Fruit fly (Drosophila melanogaster) whole organism, embryonic: ENCODE measurements around the gene trx.

Experiments
- ATbp ChIP-seq: fragments of 200-800 bp; sonication (Bioruptor generic); optimal IDR thresholded peaks from 2 replicates; lab custom pipeline; 2017; ENCODE audit warnings: missing biosample characterization, mild to moderate bottlenecking, missing genetic modification characterization, missing genetic modification reagents
- Blimp-1 ChIP-seq: fragments of 200-800 bp; sonication (Bioruptor generic); optimal IDR thresholded peaks from 3 replicates; lab custom pipeline; 2018; ENCODE audit warnings: missing biosample characterization, missing genetic modification characterization, mild to moderate bottlenecking, moderate library complexity, missing genetic modification reagents
- CG11504 ChIP-seq: fragments of 200-800 bp; sonication (Bioruptor generic); optimal IDR thresholded peaks from 3 replicates; lab custom pipeline; 2019; ENCODE audit warnings: missing biosample characterization, mild to moderate bottlenecking, missing genetic modification characterization, moderate library complexity
- CG1233 ChIP-seq: fragments of 200-800 bp; sonication (Bioruptor generic); optimal IDR thresholded peaks from 4 replicates; lab custom pipeline; 2018; ENCODE audit warnings: missing biosample characterization, mild to moderate bottlenecking, missing genetic modification characterization
- CG1603 ChIP-seq: fragments of 200-800 bp; sonication (Bioruptor generic); optimal IDR thresholded peaks from 2 replicates; lab custom pipeline; 2019; ENCODE audit warnings: missing biosample characterization, mild to moderate bottlenecking, missing genetic modification characterization, moderate library complexity
- CG16863 ChIP-seq: fragments of 200-800 bp; sonication (Bioruptor generic); optimal IDR thresholded peaks from 3 replicates; lab custom pipeline; 2016; ENCODE audit warnings: missing biosample characterization, missing genetic modification characterization
- CG17186 ChIP-seq: fragments of 200-800 bp; sonication (Bioruptor generic); optimal IDR thresholded peaks from 3 replicates; lab custom pipeline; 2017; ENCODE audit warnings: missing biosample characterization, missing genetic modification reagents, missing genetic modification characterization
- CG17802 ChIP-seq: fragments of 200-800 bp; sonication (Bioruptor generic); optimal IDR thresholded peaks from 2 replicates; lab custom pipeline; 2018; ENCODE audit warnings: missing biosample characterization, mild to moderate bottlenecking, missing genetic modification characterization, moderate library complexity
- CG33213 ChIP-seq: fragments of 200-800 bp; sonication (Bioruptor generic); optimal IDR thresholded peaks from 3 replicates; lab custom pipeline; 2016; ENCODE audit warnings: missing biosample characterization, missing genetic modification characterization
- CG6813 ChIP-seq: fragments of 200-800 bp; sonication (Bioruptor generic); optimal IDR thresholded peaks from 2 replicates; lab custom pipeline; 2017; ENCODE audit warnings: missing biosample characterization, missing genetic modification characterization, mild to moderate bottlenecking, moderate library complexity, missing genetic modification reagents
- CG6854 ChIP-seq: fragments of 200-800 bp; sonication (Bioruptor generic); optimal IDR thresholded peaks from 3 replicates; lab custom pipeline; 2017; ENCODE audit warnings: missing biosample characterization, mild to moderate bottlenecking, missing genetic modification characterization
- CG7839 ChIP-seq: fragments of 200-800 bp; sonication (Bioruptor generic); optimal IDR thresholded peaks from 3 replicates; lab custom pipeline; 2018; ENCODE audit warnings: missing biosample characterization, mild to moderate bottlenecking, missing genetic modification characterization, moderate library complexity
- CG8281 ChIP-seq: fragments of 200-800 bp; sonication (Bioruptor generic); optimal IDR thresholded peaks from 2 replicates; lab custom pipeline; 2018; ENCODE audit warnings: missing biosample characterization, mild to moderate bottlenecking, missing genetic modification characterization, moderate library complexity
- CG8388 ChIP-seq: fragments of 200-800 bp; sonication (Bioruptor generic); optimal IDR thresholded peaks from 2 replicates; lab custom pipeline; 2019; ENCODE audit warnings: missing biosample characterization, mild to moderate bottlenecking, missing genetic modification characterization, moderate library complexity
- CG9609 ChIP-seq: fragments of 200-800 bp; sonication (Bioruptor generic); optimal IDR thresholded peaks from 3 replicates; lab custom pipeline; 2016; ENCODE audit warnings: missing biosample characterization, missing genetic modification characterization
- Dbx ChIP-seq: fragments of 200-800 bp; sonication (Bioruptor generic); IDR thresholded peaks from 3 replicates; pipeline ENCODE4 v1.3.6; 2022; ENCODE audit warnings: missing biosample characterization, missing genetic modification characterization
- Ets65A ChIP-seq: fragments of 200-800 bp; sonication (Bioruptor generic); peaks from one replicate; lab custom pipeline; 2016; ENCODE audit warnings: missing biosample characterization, missing genetic modification characterization
- Fer1 ChIP-seq: fragments of 200-800 bp; sonication (Bioruptor generic); optimal IDR thresholded peaks from 2 replicates; lab custom pipeline; 2017; ENCODE audit warnings: missing biosample characterization, mild to moderate bottlenecking, missing genetic modification characterization
- HLH54F ChIP-seq: fragments of 200-800 bp; sonication (Bioruptor generic); optimal IDR thresholded peaks from 3 replicates; lab custom pipeline; 2016; ENCODE audit warnings: missing biosample characterization, missing genetic modification characterization
- HLHmδ ChIP-seq: fragments of 200-800 bp; sonication (Bioruptor generic); optimal IDR thresholded peaks from 2 replicates; lab custom pipeline; 2018; ENCODE audit warnings: missing biosample characterization, mild to moderate bottlenecking, missing genetic modification characterization, moderate library complexity
- Hand ChIP-seq: fragments of 200-800 bp; sonication (Bioruptor generic); optimal IDR thresholded peaks from 2 replicates; lab custom pipeline; 2017; ENCODE audit warnings: mild to moderate bottlenecking, missing biosample characterization, missing genetic modification reagents, missing genetic modification characterization
- MTF-1 ChIP-seq: fragments of 200-800 bp; sonication (Bioruptor generic); optimal IDR thresholded peaks from 2 replicates; lab custom pipeline; 2018; ENCODE audit warnings: missing biosample characterization, mild to moderate bottlenecking, missing genetic modification characterization, borderline replicate concordance
- Max ChIP-seq: fragments of 200-800 bp; sonication (Bioruptor generic); optimal IDR thresholded peaks from 2 replicates; lab custom pipeline; 2016; ENCODE audit warnings: missing biosample characterization, mild to moderate bottlenecking, missing genetic modification characterization
- Meics ChIP-seq: fragments of 200-800 bp; sonication (Bioruptor generic); optimal IDR thresholded peaks from 2 replicates; lab custom pipeline; 2017; ENCODE audit warnings: missing biosample characterization, mild to moderate bottlenecking, missing genetic modification characterization
- NFAT ChIP-seq: fragments of 200-800 bp; sonication (Bioruptor generic); IDR thresholded peaks from 2 replicates; pipeline ENCODE4 v1.3.6; 2022; ENCODE audit warnings: missing biosample characterization, missing genetic modification characterization
- Oli ChIP-seq: fragments of 200-800 bp; sonication (Bioruptor generic); optimal IDR thresholded peaks from 2 replicates; lab custom pipeline; 2018; ENCODE audit warnings: missing biosample characterization, mild to moderate bottlenecking, missing genetic modification characterization, moderate library complexity
- Poxn ChIP-seq: fragments of 200-800 bp; sonication (Bioruptor generic); IDR thresholded peaks from 2 replicates; pipeline ENCODE4 v1.3.6; 2022; ENCODE audit warnings: missing biosample characterization, missing genetic modification characterization
- Xbp1 ChIP-seq: fragments of 200-800 bp; sonication (Bioruptor generic); optimal IDR thresholded peaks from 3 replicates; lab custom pipeline; 2016; ENCODE audit warnings: missing biosample characterization, mild to moderate bottlenecking, missing genetic modification characterization
- amos ChIP-seq: fragments of 200-800 bp; sonication (Bioruptor generic); IDR thresholded peaks from 2 replicates; pipeline ENCODE4 v1.3.6; 2022; ENCODE audit warnings: missing biosample characterization, missing genetic modification characterization; ENCODE audit not compliant: partially characterized antibody
- bab2 ChIP-seq: fragments of 200-800 bp; sonication (Bioruptor generic); optimal IDR thresholded peaks from 2 replicates; lab custom pipeline; 2016; ENCODE audit warnings: missing biosample characterization, missing genetic modification characterization
- dmrt99B ChIP-seq: fragments of 200-800 bp; sonication (Bioruptor generic); optimal IDR thresholded peaks from 2 replicates; lab custom pipeline; 2018; ENCODE audit warnings: missing biosample characterization, mild to moderate bottlenecking, missing genetic modification characterization, moderate library complexity
- fd96Cb ChIP-seq: fragments of 200-800 bp; sonication (Bioruptor generic); optimal IDR thresholded peaks from 2 replicates; lab custom pipeline; 2018; ENCODE audit warnings: missing biosample characterization, mild to moderate bottlenecking, missing genetic modification characterization, moderate library complexity
- gem ChIP-seq: fragments of 200-800 bp; sonication (Bioruptor generic); optimal IDR thresholded peaks from 2 replicates; lab custom pipeline; 2019; ENCODE audit warnings: missing biosample characterization, mild to moderate bottlenecking, missing genetic modification characterization, moderate library complexity
- grau ChIP-seq: fragments of 200-800 bp; optimal IDR thresholded peaks from 3 replicates; lab custom pipeline; 2019; ENCODE audit warnings: missing biosample characterization, mild to moderate bottlenecking, missing genetic modification characterization, moderate library complexity
- gsb ChIP-seq: fragments of 200-800 bp; sonication (Bioruptor generic); IDR thresholded peaks from 2 replicates; pipeline ENCODE4 v1.3.6; 2022; ENCODE audit warnings: missing biosample characterization, missing genetic modification characterization
- inv ChIP-seq: fragments of 200-800 bp; sonication (Bioruptor generic); IDR thresholded peaks from 2 replicates; pipeline ENCODE4 v1.3.6; 2022; ENCODE audit warnings: missing biosample characterization, missing genetic modification characterization; ENCODE audit not compliant: partially characterized antibody
- lola ChIP-seq, 3 experiments: fragments of >200 bp in 2 of 3; fragments of 200-800 bp in 1 of 3; sonication (Bioruptor generic) in 1 of 3; optimal IDR thresholded peaks; 2 replicates each; lab custom pipeline; 2017 to 2019; ENCODE audit warnings: missing biosample characterization in 3 of 3, missing genetic modification characterization in 3 of 3, mild to moderate bottlenecking in 1 of 3, moderate library complexity in 1 of 3
- onecut ChIP-seq: fragments of 200-800 bp; sonication (Bioruptor generic); IDR thresholded peaks from 2 replicates; pipeline ENCODE4 v1.3.6; 2022; ENCODE audit warnings: missing biosample characterization, missing genetic modification characterization
- pum ChIP-seq: fragments of 200-800 bp; sonication (Bioruptor generic); optimal IDR thresholded peaks from 2 replicates; lab custom pipeline; 2016; ENCODE audit warnings: missing biosample characterization, missing genetic modification characterization
- sens ChIP-seq: fragments of 200-800 bp; sonication (Bioruptor generic); peaks from one replicate; lab custom pipeline; 2016; ENCODE audit warnings: missing biosample characterization, missing genetic modification characterization
- slp2 ChIP-seq: fragments of 200-800 bp; sonication (Bioruptor generic); optimal IDR thresholded peaks from 2 replicates; lab custom pipeline; 2016; ENCODE audit warnings: missing biosample characterization, missing genetic modification characterization
- tio ChIP-seq: fragments of 200-800 bp; sonication (Bioruptor generic); optimal IDR thresholded peaks from 2 replicates; lab custom pipeline; 2017; ENCODE audit warnings: missing biosample characterization, missing genetic modification characterization, inconsistent platforms
- tup ChIP-seq: fragments of 200-800 bp; sonication (Bioruptor generic); optimal IDR thresholded peaks from 2 replicates; lab custom pipeline; 2016; ENCODE audit warnings: missing biosample characterization, mild to moderate bottlenecking, missing genetic modification characterization, moderate library complexity
- twi ChIP-seq: fragments of 200-800 bp; optimal IDR thresholded peaks from 2 replicates; lab custom pipeline; 2019; ENCODE audit warnings: missing biosample characterization, mild to moderate bottlenecking, missing genetic modification characterization, moderate library complexity
- unpg ChIP-seq: fragments of 200-800 bp; sonication (Bioruptor generic); optimal IDR thresholded peaks from 3 replicates; lab custom pipeline; 2018; ENCODE audit warnings: missing biosample characterization, mild to moderate bottlenecking, missing genetic modification characterization, moderate library complexity
- wor ChIP-seq: fragments of 200-800 bp; sonication (Bioruptor generic); IDR thresholded peaks from 2 replicates; pipeline ENCODE4 v1.3.6; 2022; ENCODE audit warnings: missing biosample characterization, missing genetic modification characterization

trx gene

dm6 chr3R:14285059-14285953, 1.4 kb downstream of the trx start (continued):
- peak; percentile 8 for TF ChIP-seq Fer1 (GFP tag; lab: Kevin White, UChicago)
- TF ChIP-seq Poxn (GFP tag; lab: Robert Waterston, UW): no peak
- peak; percentile 14; the same call in 1 of the 2 replicates for TF ChIP-seq onecut
- TF ChIP-seq Max (GFP tag; lab: Kevin White, UChicago): peak; percentile 41
- TF ChIP-seq CG6813 (GFP tag; lab: Kevin White, UChicago): peak; percentile 16
- TF ChIP-seq, all 482 proteins: peak for 89

dm6 chr3R:14284422-14284760, 2.3 kb downstream of the trx start:
- TF ChIP-seq pum (GFP tag; lab: Kevin White, UChicago) (no peak), unpg (peak; percentile 16), MTF-1 (GFP tag; lab: Kevin White, UChicago) (peak; percentile 60), lola (GFP tag; optimal IDR thresholded peaks at IDR 0.05; lab: Kevin White, UChicago) (no peak), CG7839 (tag; lab: Kevin White, UChicago) (peak; percentile 19), inv (GFP tag; lab: Robert Waterston, UW) (no peak), dmrt99B (tag; lab: Kevin White, UChicago) (peak; percentile 29), CG16863 (GFP tag; lab: Kevin White, UChicago) (no peak), Max (GFP tag; lab: Kevin White, UChicago) (no peak), CG1603 (tag; lab: Kevin White, UChicago) (peak; percentile 45), CG8388 (GFP tag; lab: Kevin White, UChicago) (peak; percentile 30), wor (GFP tag; lab: Robert Waterston, UW) (no peak), Hand (GFP tag; lab: Kevin White, UChicago) (peak; percentile 14), amos (no peak), CG8281 (tag; lab: Kevin White, UChicago) (no peak), CG11504 (tag; lab: Kevin White, UChicago) (peak; percentile 44), CG9609 (peak; percentile 16), twi (tag; lab: Kevin White, UChicago) (no peak), tup (GFP tag; lab: Kevin White, UChicago) (no peak), slp2 (GFP tag; lab: Kevin White, UChicago) (peak; percentile 2), CG17186 (GFP tag; lab: Kevin White, UChicago) (no peak), sens (GFP tag; lab: Kevin White, UChicago) (peak; percentile 79), Xbp1 (GFP tag; lab: Kevin White, UChicago) (no peak), HLH54F (GFP tag; lab: Kevin White, UChicago) (peak; percentile 1), gem (peak; percentile 51), CG6854 (GFP tag; lab: Kevin White, UChicago) (no peak), CG33213 (GFP tag; lab: Kevin White, UChicago) (peak; percentile 13), Meics (GFP tag; lab: Kevin White, UChicago) (peak; percentile 1), tio (GFP tag; lab: Kevin White, UChicago) (no peak), ATbp (GFP tag; lab: Kevin White, UChicago) (peak; percentile 82), Oli (tag; lab: Kevin White, UChicago) (peak; percentile 56), CG17802 (tag; lab: Kevin White, UChicago) (peak; percentile 8), Ets65A (GFP tag; lab: Kevin White, UChicago) (peak; percentile 81), grau (tag; lab: Kevin White, UChicago) (peak; percentile 92), fd96Cb (tag; lab: Kevin White, UChicago) (no peak), NFAT (GFP tag; lab: Robert Waterston, UW) (no peak), bab2 (GFP tag; lab: Kevin White, UChicago) (peak; percentile 35), gsb (GFP tag; lab: Robert Waterston, UW) (no peak), Dbx (GFP tag; lab: Robert Waterston, UW) (no peak), HLHmδ (GFP tag; lab: Kevin White, UChicago) (peak; percentile 58), CG1233 (GFP tag; lab: Kevin White, UChicago) (peak; percentile 30), Blimp-1 (peak; percentile 5)
